Worm (Caenorhabditis elegans): Measurements from ENCODE around the gene nlp-80.

The nlp-80 gene

DNA sequence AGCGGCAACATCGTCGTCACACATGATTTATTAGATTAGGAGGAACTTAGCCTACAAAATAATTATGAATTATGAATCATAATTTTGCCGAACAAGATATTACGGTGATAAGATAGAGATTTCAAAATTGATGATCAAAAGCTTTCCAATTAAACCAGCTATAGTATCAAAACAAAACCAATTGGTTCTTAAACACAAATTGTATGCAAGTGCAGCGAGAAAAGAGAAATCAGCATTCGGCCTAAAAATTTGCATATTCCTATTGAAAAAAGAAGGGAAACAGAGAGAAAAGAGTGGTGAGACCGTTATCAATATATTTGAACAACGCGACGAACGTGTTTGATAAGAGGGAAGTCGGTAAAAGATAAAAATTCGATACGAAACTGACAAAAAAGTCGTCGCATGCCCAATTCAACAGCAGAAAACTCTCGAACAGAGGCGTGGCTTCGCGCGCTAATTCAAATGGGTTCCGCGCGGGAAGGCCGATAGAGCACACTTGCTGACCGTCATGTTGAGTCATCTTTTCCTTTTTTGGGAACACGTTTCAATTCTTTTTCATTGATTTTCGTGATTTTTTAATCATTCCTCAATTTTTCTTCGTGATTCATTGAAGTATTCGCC lies 12.8 kb upstream of the nlp-80 start, which contains the start of gene act-2:
TSS of gene act-2 (minus strand) at position 51 of the 621 bp plus-strand sequence.
- TF ChIP-seq unc-62 (GFP tag; optimal IDR thresholded peaks at IDR 0.05) = no peak

DNA sequence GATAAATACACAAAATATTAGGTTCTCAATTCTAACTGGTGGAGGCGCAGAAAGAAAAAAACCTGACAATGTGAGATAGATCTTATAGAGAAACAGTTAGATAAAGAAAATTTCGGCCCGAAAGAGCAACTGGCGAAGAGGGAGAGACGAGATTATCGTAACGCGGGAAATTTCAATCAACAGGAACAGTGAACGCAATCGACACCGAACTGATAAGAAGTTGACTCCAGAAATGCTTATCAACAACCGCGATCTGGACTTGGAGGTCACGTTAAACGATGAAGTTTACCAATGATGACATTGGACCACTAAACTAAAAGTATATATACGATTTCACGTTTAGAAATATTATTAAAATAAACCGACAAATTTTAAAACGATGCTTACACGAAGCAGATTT lies 11.0 kb upstream of the nlp-80 start:
- TF ChIP-seq unc-62 (GFP tag; optimal IDR thresholded peaks at IDR 0.05) = no peak

DNA sequence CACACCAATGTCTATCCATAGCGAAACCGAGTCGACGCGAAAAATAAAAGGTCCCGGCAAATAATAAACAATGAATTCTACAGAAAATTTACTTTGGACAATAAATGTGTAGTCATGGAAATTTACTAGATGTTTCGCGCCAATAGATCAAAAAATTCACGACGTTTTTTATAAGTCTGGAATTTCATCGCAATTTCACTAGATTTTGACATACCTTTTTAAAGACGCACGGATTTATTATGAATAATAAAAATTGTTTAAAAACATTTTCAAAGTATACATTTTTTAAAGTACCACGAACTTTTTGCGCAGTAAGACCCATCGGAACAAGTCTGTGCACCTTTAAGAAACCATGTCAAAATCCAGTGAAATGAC lies 10.6 kb upstream of the nlp-80 start:
- TF ChIP-seq unc-62 (GFP tag; optimal IDR thresholded peaks at IDR 0.05) = no peak

DNA sequence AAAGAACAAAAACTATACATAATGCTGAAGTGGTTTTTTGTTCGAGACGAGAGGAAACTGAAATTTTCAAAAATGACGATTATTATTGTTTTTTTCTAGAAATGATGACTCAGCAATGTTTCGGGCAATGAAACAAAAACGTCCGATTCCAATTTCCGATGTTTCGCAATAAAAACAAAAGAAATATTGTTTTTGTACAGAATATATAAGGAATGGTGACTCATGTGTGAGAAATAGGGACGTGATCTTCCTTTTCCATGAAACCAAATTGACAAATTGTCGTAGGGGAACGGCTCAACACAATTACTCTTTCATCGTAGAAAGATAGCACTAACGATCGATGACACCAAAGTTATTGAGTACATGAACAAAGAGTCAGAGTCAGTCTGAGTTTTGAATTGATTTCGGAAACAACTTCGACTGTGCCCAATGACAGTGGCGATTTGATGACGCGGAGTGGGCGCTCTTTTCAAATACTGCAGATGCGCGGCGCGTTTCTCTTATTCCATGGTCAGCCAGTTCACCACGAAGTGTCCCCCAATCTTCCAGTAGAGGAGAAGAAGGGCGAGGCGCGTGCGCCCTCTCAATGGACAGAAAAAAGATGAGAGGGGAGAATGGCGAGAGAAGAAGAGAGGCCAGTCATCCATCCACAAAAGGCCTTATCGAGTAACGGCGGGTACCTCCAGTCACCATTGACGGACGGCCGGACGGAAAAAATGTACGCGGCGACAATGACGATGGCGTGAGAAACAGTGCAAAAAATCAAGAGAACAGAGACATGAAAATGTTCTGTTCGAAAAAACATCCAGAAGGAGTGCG lies 10.0 kb upstream of the nlp-80 start:
- no peak for TF ChIP-seq unc-62 (GFP tag; optimal IDR thresholded peaks at IDR 0.05)

DNA sequence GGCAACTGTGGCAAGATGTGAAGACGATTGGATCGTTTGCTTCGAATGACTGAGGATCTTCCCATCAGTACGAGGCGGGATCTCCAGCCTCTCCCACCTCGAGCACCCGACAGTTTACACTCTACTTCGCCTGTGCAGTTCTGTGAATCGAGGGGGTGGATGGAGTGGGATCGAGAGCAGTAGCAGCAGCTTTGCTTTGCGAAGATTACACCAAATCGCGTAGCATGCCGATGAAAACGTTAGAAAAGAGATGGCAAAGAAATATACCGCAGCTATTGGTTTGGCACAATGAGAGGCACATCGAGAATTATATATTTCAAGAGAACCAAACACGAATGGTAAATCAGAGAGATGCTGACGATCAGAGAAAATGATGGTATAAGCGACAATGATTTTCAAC lies 9.0 kb upstream of the nlp-80 start, which contains the start of gene act-3:
TSS of gene act-3 (minus strand) at position 51 of the 400 bp plus-strand sequence.
- TF ChIP-seq unc-62 (GFP tag; optimal IDR thresholded peaks at IDR 0.05) = no peak

DNA sequence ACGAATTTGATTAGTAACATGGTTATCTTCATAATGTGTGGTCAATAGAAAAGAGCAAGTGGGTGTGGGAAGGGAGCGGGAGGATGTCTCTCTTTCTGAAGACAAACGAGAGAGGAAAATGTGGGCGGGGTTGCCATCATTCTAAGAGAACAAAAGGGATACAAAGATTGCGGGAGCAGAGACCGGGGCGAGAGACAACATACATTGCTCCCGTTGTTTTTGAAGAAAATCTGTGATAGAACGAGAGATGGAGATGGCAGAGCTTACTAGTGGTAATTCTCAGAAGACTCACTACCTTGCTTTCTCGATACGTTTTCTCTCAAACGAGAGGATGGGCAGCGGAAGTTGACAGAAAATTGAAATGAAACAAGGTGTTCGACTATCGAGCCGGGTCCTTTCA lies 7.9 kb upstream of the nlp-80 start:
- no peak for TF ChIP-seq unc-62 (GFP tag; optimal IDR thresholded peaks at IDR 0.05)

DNA sequence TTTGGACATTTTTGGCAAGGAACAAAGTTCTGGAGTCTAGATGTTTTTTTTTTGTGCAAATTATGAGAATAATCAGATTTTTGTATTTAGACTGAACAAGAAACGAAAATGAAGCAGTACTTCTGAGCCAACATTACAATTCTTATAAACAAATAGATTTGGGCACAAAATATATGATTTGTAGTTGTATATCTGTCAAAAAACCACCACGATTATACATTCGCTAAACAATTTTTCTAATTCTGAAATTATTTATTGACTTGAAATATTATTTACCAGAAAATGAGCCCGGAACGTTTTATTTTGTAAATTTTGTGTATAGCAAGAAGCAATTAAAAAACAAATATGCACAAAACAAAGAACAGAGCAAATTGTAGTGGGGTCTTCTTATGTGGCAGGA lies 6.0 kb upstream of the nlp-80 start:
- TF ChIP-seq unc-62 (GFP tag; optimal IDR thresholded peaks at IDR 0.05) = no peak

DNA sequence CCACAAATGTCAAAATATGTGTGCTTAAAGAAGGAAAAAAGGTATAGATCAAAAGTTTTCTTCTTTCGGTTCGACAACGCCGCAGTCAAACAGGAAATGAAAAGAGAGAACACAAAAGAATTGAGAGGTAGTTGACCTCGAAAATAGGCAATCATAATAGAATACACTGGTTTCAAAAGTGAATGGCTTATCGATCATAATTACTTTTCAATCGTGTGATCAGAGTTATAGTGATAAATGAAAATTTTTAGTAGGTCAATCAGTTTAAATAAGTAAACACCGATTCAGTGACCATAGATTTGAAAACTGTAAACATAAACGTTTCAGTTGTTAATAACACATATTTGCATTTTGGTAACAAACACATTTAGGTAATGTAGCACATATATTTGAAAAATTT lies 5.0 kb upstream of the nlp-80 start:
- no peak for TF ChIP-seq unc-62 (GFP tag; optimal IDR thresholded peaks at IDR 0.05)

DNA sequence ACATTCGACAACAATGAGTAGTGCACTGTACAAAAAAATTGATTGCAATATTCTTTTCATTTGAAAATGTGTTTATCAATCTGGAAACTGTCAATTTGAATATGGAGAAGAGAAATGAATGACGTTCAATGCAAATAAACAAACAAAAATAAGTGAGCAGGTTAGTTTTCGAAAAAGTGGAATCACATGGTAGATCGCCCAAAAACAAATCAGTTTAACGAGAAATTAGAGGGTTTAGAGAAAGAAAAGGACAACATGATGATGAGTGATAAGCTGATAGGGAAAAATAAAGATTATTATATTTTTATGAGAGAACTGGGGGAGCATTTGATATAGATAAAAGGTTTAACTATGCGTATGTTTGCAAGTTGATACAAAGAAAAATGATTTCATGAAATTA lies 3.9 kb upstream of the nlp-80 start, which contains the start of gene T04C12.8:
TSS of gene T04C12.8 (minus strand) at position 82 of the 400 bp plus-strand sequence.
- TF ChIP-seq unc-62 (GFP tag; optimal IDR thresholded peaks at IDR 0.05) = no peak

DNA sequence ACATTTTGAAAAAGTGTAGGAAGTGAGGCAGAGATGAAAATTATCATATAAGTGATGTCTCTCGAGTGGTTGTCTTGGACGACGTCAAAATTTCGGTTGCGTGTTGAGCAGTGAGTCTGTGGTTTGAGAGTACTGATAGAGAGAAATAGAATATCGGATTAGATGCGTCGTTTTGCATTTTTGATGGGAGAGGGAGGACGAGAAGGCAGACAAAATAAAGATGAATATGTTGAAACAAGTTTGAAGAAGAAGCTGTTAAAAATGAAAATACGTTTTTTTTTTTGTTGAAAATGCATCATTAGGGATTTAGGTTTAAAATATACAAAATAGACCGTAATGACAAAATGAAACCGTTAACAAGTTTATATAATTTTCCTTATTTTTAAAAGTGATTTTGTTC lies 2.3 kb downstream of the nlp-80 start, which contains the start of gene T04C12.9:
TSS of gene T04C12.9 (minus strand) at position 101 of the 400 bp plus-strand sequence.
- no peak for TF ChIP-seq unc-62 (GFP tag; optimal IDR thresholded peaks at IDR 0.05)

DNA sequence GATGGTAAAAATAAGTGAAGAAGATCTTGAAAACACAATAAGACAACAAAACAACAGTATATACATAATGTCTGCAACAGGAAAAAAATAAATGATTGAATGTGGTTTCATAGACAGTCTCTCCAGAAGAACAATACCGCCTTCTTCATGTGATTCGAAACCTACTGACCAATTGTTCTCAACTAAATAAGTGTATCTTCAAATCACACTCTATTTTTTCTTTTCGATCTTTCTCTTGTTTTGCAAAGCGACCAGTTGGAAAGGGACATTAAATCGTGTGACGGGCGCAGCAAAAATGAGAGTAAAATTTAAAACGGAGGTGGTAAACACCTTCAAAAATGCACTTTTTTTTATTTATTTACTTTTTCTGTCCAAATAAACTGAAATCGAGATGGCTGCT lies 3.5 kb downstream of the nlp-80 start:
- no peak for TF ChIP-seq unc-62 (GFP tag; optimal IDR thresholded peaks at IDR 0.05)

DNA sequence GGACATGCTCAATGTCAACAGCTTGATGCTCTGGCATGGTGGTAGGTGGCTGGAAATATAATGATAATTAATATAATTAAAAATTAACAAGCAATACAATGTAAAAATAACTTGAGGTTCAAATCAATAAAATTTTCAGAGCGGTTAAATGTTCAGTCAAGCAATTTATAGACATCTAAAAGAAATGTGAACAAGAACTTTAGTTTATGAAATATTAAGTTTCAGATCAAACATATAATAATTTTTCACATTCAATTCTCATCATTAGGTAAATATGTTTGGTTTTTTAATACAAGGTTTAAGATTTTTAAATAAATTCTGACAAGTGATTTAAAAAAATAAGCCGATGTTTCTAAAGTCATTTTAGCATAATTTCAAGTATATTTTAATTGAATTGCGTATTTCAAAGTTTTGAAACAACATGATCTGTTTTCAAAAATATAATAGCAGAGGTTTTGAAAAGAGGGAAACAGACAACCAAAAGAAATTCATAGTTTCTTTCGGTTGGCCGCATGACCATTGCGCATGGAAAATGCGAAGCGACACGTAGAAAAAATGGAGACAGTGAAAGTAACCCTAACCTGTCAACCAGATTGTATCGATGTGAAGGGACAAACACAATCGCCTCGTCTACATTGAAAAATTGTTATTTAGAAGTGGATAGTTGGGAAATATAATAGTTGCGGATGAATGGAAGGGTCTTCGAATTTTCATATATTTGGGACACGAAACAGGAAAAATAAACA lies 5.0 kb downstream of the nlp-80 start, which contains the start of gene T04C12.11:
TSS of gene T04C12.11 (minus strand) at position 51 of the 746 bp plus-strand sequence.
- TF ChIP-seq unc-62 (GFP tag; optimal IDR thresholded peaks at IDR 0.05) = no peak

DNA sequence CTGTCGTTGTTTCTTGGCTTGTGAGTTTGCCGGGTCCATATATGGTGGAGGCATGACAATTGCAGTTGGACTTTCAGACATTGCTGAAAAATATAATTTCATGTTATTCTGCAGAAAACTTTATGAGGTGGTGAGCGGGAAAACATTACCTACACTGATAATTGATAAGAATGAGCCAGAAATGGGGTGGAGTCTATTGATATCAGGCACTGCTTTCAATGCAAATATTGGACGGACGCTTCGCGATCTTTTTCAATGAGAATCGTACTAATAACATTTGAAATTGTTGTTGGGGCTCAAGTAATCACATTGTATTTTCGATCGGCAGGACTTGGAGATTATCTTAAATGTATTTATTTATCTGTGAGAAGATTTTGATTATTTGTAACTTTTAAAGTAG lies 6.2 kb downstream of the nlp-80 start, which contains the start of gene T04C12.1:
TSS of gene T04C12.1 (minus strand) at position 90 of the 400 bp plus-strand sequence.
- TF ChIP-seq unc-62 (GFP tag; optimal IDR thresholded peaks at IDR 0.05) = no peak

DNA sequence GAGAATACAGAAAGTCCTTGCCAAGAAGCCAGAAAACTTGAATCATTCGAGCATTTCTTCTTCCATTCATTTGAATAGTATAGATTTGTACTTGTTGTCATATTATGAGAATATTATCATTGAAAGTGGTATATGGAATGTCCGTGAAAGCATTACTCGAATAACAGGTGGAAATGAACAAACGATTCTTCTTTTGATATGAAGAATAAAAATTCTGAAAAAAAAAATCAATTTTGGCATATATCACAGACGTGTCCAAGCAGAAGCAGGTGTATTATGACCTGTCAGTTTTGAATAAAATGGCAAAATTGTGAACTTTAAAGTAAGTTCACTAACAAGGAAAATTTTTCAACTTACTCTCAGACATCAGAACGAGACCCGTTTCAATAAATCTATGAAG lies 8.4 kb downstream of the nlp-80 start, which contains the start of gene srh-75:
TSS of gene srh-75 (minus strand) at position 101 of the 400 bp plus-strand sequence.
- no peak for TF ChIP-seq unc-62 (GFP tag; optimal IDR thresholded peaks at IDR 0.05)

DNA sequence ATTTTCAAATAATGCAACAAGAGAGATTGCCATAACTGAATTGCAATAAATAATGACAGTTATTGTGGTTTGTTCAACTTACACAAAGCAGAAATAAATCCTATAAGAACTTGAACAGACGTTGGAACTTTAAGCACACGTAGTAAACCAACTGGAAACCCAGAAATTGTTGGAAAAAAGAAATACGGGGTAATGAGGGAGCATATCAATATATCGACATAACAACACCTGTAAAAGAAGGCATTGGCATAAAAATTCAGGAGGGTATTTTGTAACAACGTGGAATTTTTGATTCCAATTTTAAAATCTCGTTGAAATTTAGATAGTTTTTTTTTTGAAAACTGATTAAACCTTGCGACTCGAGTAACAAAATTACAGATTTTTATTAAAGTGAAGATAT lies 8.9 kb downstream of the nlp-80 start:
- TF ChIP-seq unc-62 (GFP tag; optimal IDR thresholded peaks at IDR 0.05) = no peak

DNA sequence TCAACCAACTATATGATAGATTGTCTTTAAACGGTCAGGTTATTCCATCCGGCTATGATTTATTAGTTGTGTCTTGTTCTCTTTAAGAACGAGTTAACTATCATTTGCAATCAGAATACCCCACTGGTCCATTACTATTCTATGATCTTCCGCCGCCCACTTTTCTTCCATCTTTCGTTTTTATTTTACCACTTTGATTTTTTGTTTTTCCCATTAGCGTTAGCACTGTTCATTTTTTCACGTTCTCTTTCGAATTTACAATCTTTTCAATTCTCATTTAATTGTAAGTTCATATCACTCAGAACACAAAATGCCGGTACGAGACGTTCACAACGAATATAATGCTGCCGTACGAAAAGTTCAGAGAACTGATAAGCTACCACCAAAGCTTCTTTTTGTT lies 11.6 kb downstream of the nlp-80 start, which contains the start of gene T04C12.7:
TSS of gene T04C12.7 (plus strand) at position 301 of the 400 bp plus-strand sequence.
- TF ChIP-seq unc-62 (GFP tag; optimal IDR thresholded peaks at IDR 0.05) = no peak
